Fruit fly (Drosophila melanogaster) whole organism, embryonic: Measurements from ENCODE around the gene CG14062.

Experiments
- Ada2b ChIP-seq: fragments of 200-800 bp; sonication (Bioruptor generic); IDR thresholded peaks from 2 replicates; pipeline ENCODE4 v1.3.6; 2022; ENCODE audit warnings: missing biosample characterization, missing genetic modification characterization
- Adf1 ChIP-seq: fragments of 200-800 bp; sonication (Bioruptor generic); IDR thresholded peaks from 2 replicates; pipeline ENCODE4 v1.3.6; 2022; ENCODE audit warnings: missing biosample characterization, missing genetic modification characterization
- Atf3 ChIP-seq: fragments of 200-800 bp; sonication (Bioruptor generic); optimal IDR thresholded peaks from 3 replicates; lab custom pipeline; 2016; ENCODE audit warnings: missing biosample characterization, missing genetic modification characterization
- B-H2 ChIP-seq: fragments of 200-800 bp; sonication (Bioruptor generic); optimal IDR thresholded peaks from 2 replicates; lab custom pipeline; 2018; ENCODE audit warnings: missing biosample characterization, mild to moderate bottlenecking, missing genetic modification characterization
- Bgb ChIP-seq: fragments of 200-800 bp; sonication (Bioruptor generic); IDR thresholded peaks from 2 replicates; pipeline ENCODE4 v1.3.6; 2022; ENCODE audit warnings: missing biosample characterization, missing genetic modification characterization; ENCODE audit not compliant: partially characterized antibody
- Blimp-1 ChIP-seq: fragments of 200-800 bp; sonication (Bioruptor generic); optimal IDR thresholded peaks from 3 replicates; lab custom pipeline; 2018; ENCODE audit warnings: missing biosample characterization, missing genetic modification characterization, mild to moderate bottlenecking, moderate library complexity, missing genetic modification reagents
- CG10321 ChIP-seq: fragments of 200-800 bp; sonication (Bioruptor generic); IDR thresholded peaks from 2 replicates; pipeline ENCODE4 v1.3.6; 2022; ENCODE audit warnings: missing biosample characterization, missing genetic modification characterization
- CG10654 ChIP-seq: fragments of 200-800 bp; sonication (Bioruptor generic); optimal IDR thresholded peaks from 2 replicates; lab custom pipeline; 2016; ENCODE audit warnings: missing biosample characterization, missing genetic modification characterization
- CG12155 ChIP-seq: fragments of 200-800 bp; sonication (Bioruptor generic); optimal IDR thresholded peaks from 3 replicates; lab custom pipeline; 2016; ENCODE audit warnings: missing biosample characterization, missing genetic modification characterization
- CG13424 ChIP-seq: fragments of 200-800 bp; sonication (Bioruptor generic); optimal IDR thresholded peaks from 2 replicates; lab custom pipeline; 2019; ENCODE audit warnings: missing biosample characterization, mild to moderate bottlenecking, missing genetic modification characterization, moderate library complexity
- CG1602 ChIP-seq: fragments of 200-800 bp; sonication (Bioruptor generic); optimal IDR thresholded peaks from 3 replicates; lab custom pipeline; 2016; ENCODE audit warnings: missing biosample characterization, missing genetic modification characterization
- CG17829 ChIP-seq: fragments of 200-800 bp; optimal IDR thresholded peaks from 2 replicates; lab custom pipeline; 2019; ENCODE audit warnings: missing biosample characterization, mild to moderate bottlenecking, missing genetic modification characterization, moderate library complexity
- CG2120 ChIP-seq: fragments of 200-800 bp; sonication (Bioruptor generic); optimal IDR thresholded peaks from 3 replicates; lab custom pipeline; 2016; ENCODE audit warnings: missing biosample characterization, missing genetic modification characterization
- CG2712 ChIP-seq: fragments of 200-800 bp; optimal IDR thresholded peaks from 3 replicates; lab custom pipeline; 2019; ENCODE audit warnings: missing biosample characterization, mild to moderate bottlenecking, missing genetic modification characterization, moderate library complexity
- CG2875 ChIP-seq: fragments of 200-800 bp; sonication (Bioruptor generic); optimal IDR thresholded peaks from 2 replicates; lab custom pipeline; 2017; ENCODE audit warnings: missing biosample characterization, mild to moderate bottlenecking, missing genetic modification characterization, missing genetic modification reagents
- CG31224 ChIP-seq: fragments of 200-800 bp; sonication (Bioruptor generic); IDR thresholded peaks from 2 replicates; pipeline ENCODE4 v1.3.6; 2022; ENCODE audit warnings: missing biosample characterization, missing genetic modification characterization
- CG32772 ChIP-seq: fragments of 200-800 bp; sonication (Bioruptor generic); IDR thresholded peaks from 2 replicates; pipeline ENCODE4 v1.3.6; 2022; ENCODE audit warnings: missing biosample characterization, missing genetic modification characterization
- CG7357 ChIP-seq: fragments of 200-800 bp; sonication (Bioruptor generic); IDR thresholded peaks from 3 replicates; pipeline ENCODE4 v1.3.6; 2022; ENCODE audit warnings: missing biosample characterization, missing genetic modification characterization
- CG7987 ChIP-seq: fragments of 200-800 bp; sonication (Bioruptor generic); optimal IDR thresholded peaks from 2 replicates; lab custom pipeline; 2018; ENCODE audit warnings: missing biosample characterization, mild to moderate bottlenecking, missing genetic modification characterization, moderate library complexity
- CG8944 ChIP-seq: fragments of 200-800 bp; sonication (Bioruptor generic); optimal IDR thresholded peaks from 3 replicates; lab custom pipeline; 2016; ENCODE audit warnings: missing biosample characterization, missing genetic modification characterization
- CkIIα-i1 ChIP-seq: fragments of 200-800 bp; sonication (Bioruptor generic); IDR thresholded peaks from 2 replicates; pipeline ENCODE4 v1.3.6; 2022; ENCODE audit warnings: missing biosample characterization, missing genetic modification characterization
- CoRest ChIP-seq: fragments of 200-800 bp; sonication (Bioruptor generic); optimal IDR thresholded peaks from 3 replicates; lab custom pipeline; 2018; ENCODE audit warnings: missing biosample characterization, mild to moderate bottlenecking, missing genetic modification characterization, moderate library complexity
- Dref ChIP-seq: fragments of 200-800 bp; sonication (Bioruptor generic); IDR thresholded peaks from 2 replicates; pipeline ENCODE4 v1.3.6; 2022; ENCODE audit warnings: missing biosample characterization, missing genetic modification characterization
- Ets97D ChIP-seq: fragments of 200-800 bp; sonication (Bioruptor generic); optimal IDR thresholded peaks from 3 replicates; lab custom pipeline; 2016; ENCODE audit warnings: missing biosample characterization, missing genetic modification characterization
- Fer3 ChIP-seq: fragments of 200-800 bp; sonication (Bioruptor generic); optimal IDR thresholded peaks from 2 replicates; lab custom pipeline; 2018; ENCODE audit warnings: missing biosample characterization, mild to moderate bottlenecking, missing genetic modification characterization, moderate library complexity
- Gsc ChIP-seq: fragments of 200-800 bp; sonication (Bioruptor generic); IDR thresholded peaks from 2 replicates; pipeline ENCODE4 v1.3.6; 2022; ENCODE audit warnings: missing biosample characterization, missing genetic modification characterization
- Pdp1 ChIP-seq, 2 experiments: fragments of 200-800 bp; sonication (Bioruptor generic); optimal IDR thresholded peaks; 3 replicates each; lab custom pipeline; 2016; ENCODE audit warnings: missing biosample characterization in 2 of 2, missing genetic modification characterization in 2 of 2, mild to moderate bottlenecking in 1 of 2, moderate library complexity in 1 of 2
- Sin3A ChIP-seq: fragments of >200 bp; optimal IDR thresholded peaks from 2 replicates; lab custom pipeline; 2018
- Sry-δ ChIP-seq: fragments of 200-800 bp; sonication (Bioruptor generic); optimal IDR thresholded peaks from 2 replicates; lab custom pipeline; 2016; ENCODE audit warnings: missing biosample characterization, missing genetic modification characterization
- Usf ChIP-seq: fragments of 200-800 bp; sonication (Bioruptor generic); optimal IDR thresholded peaks from 2 replicates; lab custom pipeline; 2017; ENCODE audit warnings: missing genotype, missing biosample characterization, missing genetic modification characterization
- ato ChIP-seq: fragments of 200-800 bp; sonication (Bioruptor generic); IDR thresholded peaks from 2 replicates; pipeline ENCODE4 v1.3.6; 2022; ENCODE audit warnings: missing biosample characterization, missing genetic modification characterization; ENCODE audit not compliant: partially characterized antibody
- bab2 ChIP-seq: fragments of 200-800 bp; sonication (Bioruptor generic); optimal IDR thresholded peaks from 2 replicates; lab custom pipeline; 2016; ENCODE audit warnings: missing biosample characterization, missing genetic modification characterization
- bsh ChIP-seq, 2 experiments: fragments of 200-800 bp; sonication (Bioruptor generic); optimal IDR thresholded peaks; 2 replicates each; lab custom pipeline; 2017 to 2018; ENCODE audit warnings: mild to moderate bottlenecking in 2 of 2, missing biosample characterization in 2 of 2, missing genetic modification characterization in 2 of 2, moderate library complexity in 1 of 2
- cad ChIP-seq: fragments of >200 bp; optimal IDR thresholded peaks from 2 replicates; lab custom pipeline; 2017; ENCODE audit warnings: missing biosample characterization, missing genetic modification characterization
- chinmo ChIP-seq: fragments of 200-800 bp; sonication (Bioruptor generic); IDR thresholded peaks from 4 replicates; pipeline ENCODE4 v1.3.6; 2022; ENCODE audit warnings: missing biosample characterization, missing genetic modification characterization; ENCODE audit not compliant: partially characterized antibody
- corto ChIP-seq: fragments of 200-800 bp; sonication (Bioruptor generic); optimal IDR thresholded peaks from 2 replicates; lab custom pipeline; 2016; ENCODE audit warnings: missing biosample characterization, mild to moderate bottlenecking, missing genetic modification characterization, moderate library complexity
- danr ChIP-seq: fragments of 200-800 bp; sonication (Bioruptor generic); IDR thresholded peaks from 2 replicates; pipeline ENCODE4 v1.3.6; 2022; ENCODE audit warnings: missing biosample characterization, missing genetic modification characterization
- eve ChIP-seq, 2 experiments: fragments of >200 bp; optimal IDR thresholded peaks; 2 replicates each; lab custom pipeline; 2017; ENCODE audit warnings: missing biosample characterization in 2 of 2, missing genetic modification characterization in 2 of 2
- lilli ChIP-seq: fragments of 200-800 bp; sonication (Bioruptor generic); optimal IDR thresholded peaks from 3 replicates; lab custom pipeline; 2016; ENCODE audit warnings: missing biosample characterization, missing genetic modification characterization
- lola ChIP-seq, 3 experiments: fragments of >200 bp in 2 of 3; fragments of 200-800 bp in 1 of 3; sonication (Bioruptor generic) in 1 of 3; optimal IDR thresholded peaks; 2 replicates each; lab custom pipeline; 2017 to 2019; ENCODE audit warnings: missing biosample characterization in 3 of 3, missing genetic modification characterization in 3 of 3, mild to moderate bottlenecking in 1 of 3, moderate library complexity in 1 of 3
- mam ChIP-seq: fragments of 200-800 bp; sonication (Bioruptor generic); optimal IDR thresholded peaks from 3 replicates; lab custom pipeline; 2016; ENCODE audit warnings: missing biosample characterization, missing genetic modification characterization
- mld ChIP-seq: fragments of 200-800 bp; sonication (Bioruptor generic); IDR thresholded peaks from 3 replicates; pipeline ENCODE4 v1.3.6; 2022; ENCODE audit warnings: missing biosample characterization, missing genetic modification characterization; ENCODE audit not compliant: partially characterized antibody
- nom ChIP-seq: fragments of 200-800 bp; sonication (Bioruptor generic); optimal IDR thresholded peaks from 2 replicates; lab custom pipeline; 2017; ENCODE audit warnings: missing biosample characterization, missing genetic modification characterization, mild to moderate bottlenecking, moderate library complexity, missing genetic modification reagents
- onecut ChIP-seq: fragments of 200-800 bp; sonication (Bioruptor generic); IDR thresholded peaks from 2 replicates; pipeline ENCODE4 v1.3.6; 2022; ENCODE audit warnings: missing biosample characterization, missing genetic modification characterization
- ro ChIP-seq: fragments of 200-800 bp; sonication (Bioruptor generic); IDR thresholded peaks from 2 replicates; pipeline ENCODE4 v1.3.6; 2022; ENCODE audit warnings: missing biosample characterization, missing genetic modification characterization
- sd ChIP-seq: fragments of 200-800 bp; sonication (Bioruptor generic); optimal IDR thresholded peaks from 3 replicates; lab custom pipeline; 2018; ENCODE audit warnings: missing biosample characterization, mild to moderate bottlenecking, missing genetic modification characterization, moderate library complexity
- sima ChIP-seq: fragments of 200-800 bp; sonication (Bioruptor generic); optimal IDR thresholded peaks from 2 replicates; lab custom pipeline; 2016; ENCODE audit warnings: missing biosample characterization, missing genetic modification characterization
- stc ChIP-seq: fragments of 200-800 bp; sonication (Bioruptor generic); IDR thresholded peaks from 2 replicates; pipeline ENCODE4 v1.3.6; 2022; ENCODE audit warnings: missing biosample characterization, missing genetic modification characterization
- vfl ChIP-seq: fragments of 200-800 bp; sonication (Bioruptor generic); optimal IDR thresholded peaks from 2 replicates; lab custom pipeline; 2016; ENCODE audit warnings: missing biosample characterization, missing genetic modification characterization
- wor ChIP-seq: fragments of 200-800 bp; sonication (Bioruptor generic); IDR thresholded peaks from 2 replicates; pipeline ENCODE4 v1.3.6; 2022; ENCODE audit warnings: missing biosample characterization, missing genetic modification characterization

The CG14062 gene

DNA sequence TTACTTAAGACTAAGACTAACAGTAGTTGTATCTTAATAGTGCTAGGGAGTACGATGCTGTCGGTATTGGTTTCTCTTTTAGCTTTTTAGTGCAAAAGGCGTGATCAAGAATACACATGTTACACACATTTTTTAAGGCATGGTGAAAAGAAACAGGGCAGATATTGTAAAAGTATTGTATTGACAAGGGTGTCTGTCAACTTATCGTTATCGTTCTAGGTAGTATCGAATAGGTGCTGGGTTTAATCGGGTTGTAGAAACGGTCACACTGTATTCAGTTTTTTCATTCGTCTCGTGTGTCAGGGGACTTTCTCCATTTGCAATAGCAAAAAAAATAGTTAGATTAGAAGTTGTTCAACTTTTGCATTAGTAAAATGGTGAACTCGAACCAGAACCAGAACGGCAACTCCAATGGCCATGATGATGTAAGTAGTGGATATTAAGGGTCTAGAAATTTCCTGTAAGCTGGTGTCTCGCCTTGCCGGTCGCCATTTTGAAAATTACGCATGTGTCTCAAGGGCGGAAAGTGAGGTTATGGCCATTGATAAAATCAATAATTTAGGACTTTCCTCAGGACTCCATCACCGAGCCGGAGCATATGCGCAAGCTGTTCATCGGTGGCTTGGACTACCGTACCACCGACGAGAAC is 42.4 kb downstream of the CG14062 start (continued):
- TF ChIP-seq onecut (GFP tag; lab: Robert Waterston, UW) (peak; percentile 96), sd (tag; lab: Kevin White, UChicago) (no peak), wor (GFP tag; lab: Robert Waterston, UW) (no peak), Fer3 (tag; lab: Kevin White, UChicago) (no peak), CG31224 (GFP tag; lab: Robert Waterston, UW) (no peak), stc (GFP tag; lab: Robert Waterston, UW) (0 out of 2 replicates have a peak, but pooled peaks have one; percentile 23), corto (GFP tag; lab: Kevin White, UChicago) (no peak), CoRest (no peak), CkIIα-i1 (no peak), CG32772 (GFP tag; lab: Robert Waterston, UW) (no peak), lilli (GFP tag; lab: Kevin White, UChicago) (peak; percentile 34), CG10654 (GFP tag; lab: Kevin White, UChicago) (no peak), lola (GFP tag; optimal IDR thresholded peaks at IDR 0.05; lab: Kevin White, UChicago) (no peak), CG17829 (tag; lab: Kevin White, UChicago) (peak; percentile 16), bsh (GFP tag; optimal IDR thresholded peaks at IDR 0.05; lab: Kevin White, UChicago) (no peak), Ets97D (peak; percentile 87), eve (GFP tag; optimal IDR thresholded peaks at IDR 0.05; lab: Kevin White, UChicago) (no peak), CG12155 (no peak), Pdp1 (GFP tag; optimal IDR thresholded peaks at IDR 0.05; lab: Kevin White, UChicago) (peak in 1 of 2 experiments; percentile 70), danr (GFP tag; lab: Robert Waterston, UW) (no peak), Atf3 (GFP tag; lab: Kevin White, UChicago) (no peak), nom (GFP tag; lab: Kevin White, UChicago) (peak; percentile 62), cad (GFP tag; lab: Kevin White, UChicago) (no peak), Sry-δ (GFP tag; lab: Kevin White, UChicago) (peak; percentile 68), CG8944 (GFP tag; lab: Kevin White, UChicago) (no peak), Ada2b (GFP tag; lab: Robert Waterston, UW) (no peak), bab2 (GFP tag; lab: Kevin White, UChicago) (no peak), mld (GFP tag; lab: Robert Waterston, UW) (no peak), CG7357 (no peak), CG2712 (tag; lab: Kevin White, UChicago) (peak; percentile 24), Bgb (peak; percentile 62; the same call in 1 of the 2 replicates), Usf (GFP tag; lab: Kevin White, UChicago) (no peak), vfl (GFP tag; lab: Kevin White, UChicago) (no peak), Adf1 (GFP tag; lab: Robert Waterston, UW) (no peak), B-H2 (GFP tag; lab: Kevin White, UChicago) (peak; percentile 30), chinmo (GFP tag; lab: Robert Waterston, UW) (0 out of 4 replicates have a peak, but pooled peaks have one; percentile 71), CG13424 (tag; lab: Kevin White, UChicago) (no peak), ro (no peak), sima (GFP tag; lab: Kevin White, UChicago) (no peak), CG2120 (GFP tag; lab: Kevin White, UChicago) (no peak), CG1602 (no peak), ato (GFP tag; lab: Robert Waterston, UW) (peak; percentile 47), Dref (peak; percentile 92), CG7987 (GFP tag; lab: Kevin White, UChicago) (peak; percentile 12), Blimp-1 (GFP tag; lab: Kevin White, UChicago) (no peak), Sin3A (lab: Kevin White, UChicago) (no peak), CG2875 (GFP tag; lab: Kevin White, UChicago) (no peak), Gsc (GFP tag; lab: Robert Waterston, UW) (no peak), mam (GFP tag; lab: Kevin White, UChicago) (no peak), CG10321 (GFP tag; lab: Robert Waterston, UW) (0 out of 2 replicates have a peak, but pooled peaks have one; percentile 12)
